Worm (Caenorhabditis elegans) whole organism, L1 larva: ENCODE measurements around the gene lgc-31.

Experiments
- ceh-82 ChIP-seq, 3 experiments: fragments of 150-350 bp in 1 of 3; sonication (generic microtip) in 2 of 3; optimal IDR thresholded peaks; 2 replicates each; lab custom pipeline; 2014 to 2017; ENCODE audit warnings: missing biosample characterization in 3 of 3, missing genetic modification characterization in 3 of 3
- ces-1 ChIP-seq: fragments of 150-350 bp; optimal IDR thresholded peaks from 2 replicates; lab custom pipeline; 2014; ENCODE audit warnings: missing biosample characterization, missing genetic modification reagents, missing genetic modification characterization
- elt-3 ChIP-seq, 6 experiments: fragments of 150-350 bp in 1 of 6; sonication (generic microtip); optimal IDR thresholded peaks; 2 replicates each; lab custom pipeline; 2017 to 2018; ENCODE audit warnings: missing biosample characterization in 6 of 6, missing genetic modification characterization in 6 of 6, inconsistent platforms in 1 of 6
- fkh-10 ChIP-seq: sonication (generic microtip); optimal IDR thresholded peaks from 2 replicates; lab custom pipeline; 2017; ENCODE audit warnings: missing biosample characterization, missing genetic modification reagents, missing genetic modification characterization
- fkh-4 ChIP-seq: sonication (generic microtip); optimal IDR thresholded peaks from 2 replicates; lab custom pipeline; 2016; ENCODE audit warnings: missing compliant biosample characterization, missing genetic modification characterization, borderline replicate concordance
- mep-1 ChIP-seq: fragments of 150-350 bp; optimal IDR thresholded peaks from 2 replicates; lab custom pipeline; 2014; ENCODE audit warnings: missing biosample characterization, missing genetic modification characterization
- nhr-77 ChIP-seq: fragments of 150-350 bp; optimal IDR thresholded peaks from 2 replicates; lab custom pipeline; 2014; ENCODE audit warnings: missing biosample characterization, missing genetic modification characterization
- rnt-1 ChIP-seq: sonication (generic microtip); optimal IDR thresholded peaks from 2 replicates; lab custom pipeline; 2016; ENCODE audit warnings: mild to moderate bottlenecking, missing genetic modification characterization, moderate library complexity, missing compliant biosample characterization
- skn-1 ChIP-seq: fragments of 150-350 bp; optimal IDR thresholded peaks from 2 replicates; lab custom pipeline; 2014; ENCODE audit warnings: missing biosample characterization, missing genetic modification characterization
- snpc-4 ChIP-seq: fragments of 150-350 bp; optimal IDR thresholded peaks from 2 replicates; lab custom pipeline; 2014; ENCODE audit warnings: missing biosample characterization, missing genetic modification characterization
- unc-130 ChIP-seq: fragments of 150-350 bp; optimal IDR thresholded peaks from 2 replicates; lab custom pipeline; 2017; ENCODE audit warnings: missing biosample characterization, missing genetic modification characterization, inconsistent platforms
- ztf-11 ChIP-seq, 2 experiments: sonication (generic microtip); optimal IDR thresholded peaks; 2 replicates each; lab custom pipeline; 2016 to 2017; ENCODE audit warnings: missing genetic modification characterization in 2 of 2, missing biosample characterization in 1 of 2, missing compliant biosample characterization in 1 of 2
- ztf-4 ChIP-seq: fragments of 150-350 bp; optimal IDR thresholded peaks from 2 replicates; lab custom pipeline; 2014; ENCODE audit warnings: missing biosample characterization, missing genetic modification characterization

- TF ChIP-seq rnt-1 (no peak), nhr-77 (tag; lab: Kevin White, UChicago) (no peak), ztf-4 (tag; lab: Kevin White, UChicago) (no peak), ces-1 (GFP tag; lab: Kevin White, UChicago) (no peak), ceh-82 (tag; optimal IDR thresholded peaks at IDR 0.05; lab: Kevin White, UChicago) (no peak), ztf-11 (tag; optimal IDR thresholded peaks at IDR 0.05; lab: Kevin White, UChicago) (no peak), mep-1 (tag; lab: Kevin White, UChicago) (no peak), skn-1 (no peak), snpc-4 (tag; lab: Kevin White, UChicago) (no peak), fkh-4 (tag; lab: Kevin White, UChicago) (no peak), unc-130 (no peak), elt-3 (tag; optimal IDR thresholded peaks at IDR 0.05; lab: Kevin White, UChicago) (no peak), fkh-10 (GFP tag; lab: Kevin White, UChicago) (no peak)
These were observed 28.6 kb upstream of the lgc-31 start for ce11 chrV:15550408-15550807.
